Worm (Caenorhabditis elegans) whole organism, L1 larva: Measurements from ENCODE around the gene C29A12.6.

Experiments
- C04F5.9 ChIP-seq: sonication (generic microtip); optimal IDR thresholded peaks from 2 replicates; lab custom pipeline; 2016; ENCODE audit warnings: missing genetic modification characterization, missing compliant biosample characterization
- C16A3.4 ChIP-seq: fragments of 150-350 bp; optimal IDR thresholded peaks from 2 replicates; lab custom pipeline; 2014; ENCODE audit warnings: missing biosample characterization, missing genetic modification characterization
- C34B4.2 ChIP-seq: sonication (generic microtip); optimal IDR thresholded peaks from 2 replicates; lab custom pipeline; 2017; ENCODE audit warnings: mild to moderate bottlenecking, missing genetic modification characterization, missing compliant biosample characterization
- F16B12.6 ChIP-seq: fragments of 150-350 bp; optimal IDR thresholded peaks from 2 replicates; lab custom pipeline; 2014; ENCODE audit warnings: missing biosample characterization, missing genetic modification characterization
- aha-1 ChIP-seq: fragments of 150-350 bp; optimal IDR thresholded peaks from 2 replicates; lab custom pipeline; 2014; ENCODE audit warnings: missing biosample characterization, missing genetic modification characterization
- ama-1 ChIP-seq: fragments of 150-350 bp; optimal IDR thresholded peaks from 2 replicates; lab custom pipeline; 2014
- ceh-82 ChIP-seq, 3 experiments: fragments of 150-350 bp in 1 of 3; sonication (generic microtip) in 2 of 3; optimal IDR thresholded peaks; 2 replicates each; lab custom pipeline; 2014 to 2017; ENCODE audit warnings: missing biosample characterization in 3 of 3, missing genetic modification characterization in 3 of 3
- ceh-88 ChIP-seq: fragments of 200-800 bp; sonication (Bioruptor generic); IDR thresholded peaks from 2 replicates; pipeline ENCODE4 v1.3.6; 2022; ENCODE audit warnings: missing genetic modification characterization, missing compliant biosample characterization
- ces-1 ChIP-seq: fragments of 150-350 bp; optimal IDR thresholded peaks from 2 replicates; lab custom pipeline; 2014; ENCODE audit warnings: missing biosample characterization, missing genetic modification reagents, missing genetic modification characterization
- dpl-1 ChIP-seq, 3 experiments: fragments of 150-350 bp in 2 of 3; sonication (generic microtip) in 1 of 3; optimal IDR thresholded peaks; 2 replicates each; lab custom pipeline; 2014 to 2017; ENCODE audit warnings: missing biosample characterization in 3 of 3, missing genetic modification characterization in 3 of 3, missing genetic modification reagents in 3 of 3
- efl-3 ChIP-seq: fragments of 200-800 bp; sonication (Bioruptor generic); optimal IDR thresholded peaks from 2 replicates; lab custom pipeline; 2018; ENCODE audit warnings: mild to moderate bottlenecking, missing genetic modification characterization, missing compliant biosample characterization
- egl-13 ChIP-seq: sonication (generic microtip); optimal IDR thresholded peaks from 2 replicates; lab custom pipeline; 2016; ENCODE audit warnings: missing genotype, missing genetic modification reagents, missing genetic modification characterization, missing compliant biosample characterization
- elt-2 ChIP-seq: sonication (generic microtip); optimal IDR thresholded peaks from 2 replicates; lab custom pipeline; 2016; ENCODE audit warnings: missing genetic modification characterization, mild to moderate bottlenecking, inconsistent platforms, missing compliant biosample characterization, missing genetic modification reagents
- elt-3 ChIP-seq, 6 experiments: fragments of 150-350 bp in 1 of 6; sonication (generic microtip); optimal IDR thresholded peaks; 2 replicates each; lab custom pipeline; 2017 to 2018; ENCODE audit warnings: missing biosample characterization in 6 of 6, missing genetic modification characterization in 6 of 6, inconsistent platforms in 1 of 6
- ets-5 ChIP-seq: fragments of 200-800 bp; sonication (Bioruptor generic); IDR thresholded peaks from 2 replicates; pipeline ENCODE4 v1.3.6; 2022; ENCODE audit warnings: missing genetic modification characterization, missing compliant biosample characterization
- fkh-8 ChIP-seq: sonication (generic microtip); optimal IDR thresholded peaks from 2 replicates; lab custom pipeline; 2016; ENCODE audit warnings: mild to moderate bottlenecking, missing genetic modification characterization, missing compliant biosample characterization
- fos-1 ChIP-seq: fragments of 150-350 bp; optimal IDR thresholded peaks from 2 replicates; lab custom pipeline; 2014; ENCODE audit warnings: missing biosample characterization, missing genetic modification characterization
- grh-1 ChIP-seq: fragments of 200-800 bp; sonication (Bioruptor generic); IDR thresholded peaks from 2 replicates; pipeline ENCODE4 v1.3.6; 2022; ENCODE audit warnings: missing genetic modification reagents, missing genetic modification characterization, missing compliant biosample characterization
- hlh-17 ChIP-seq: fragments of 200-800 bp; sonication (Bioruptor generic); optimal IDR thresholded peaks from 2 replicates; lab custom pipeline; 2018; ENCODE audit warnings: missing genetic modification characterization, mild to moderate bottlenecking, missing compliant biosample characterization, moderate library complexity, borderline replicate concordance
- hpl-2 ChIP-seq: fragments of 150-350 bp; optimal IDR thresholded peaks from 2 replicates; lab custom pipeline; 2014; ENCODE audit warnings: missing biosample characterization, missing genetic modification reagents, missing genetic modification characterization
- irx-1 ChIP-seq: sonication (generic microtip); optimal IDR thresholded peaks from 2 replicates; lab custom pipeline; 2016; ENCODE audit warnings: missing genetic modification characterization, missing compliant biosample characterization
- jun-1 ChIP-seq: fragments of 150-350 bp; optimal IDR thresholded peaks from 2 replicates; lab custom pipeline; 2014; ENCODE audit warnings: missing biosample characterization, missing genetic modification reagents, missing genetic modification characterization
- lin-13 ChIP-seq: fragments of 150-350 bp; optimal IDR thresholded peaks from 2 replicates; lab custom pipeline; 2014; ENCODE audit warnings: missing biosample characterization, missing genetic modification reagents, missing genetic modification characterization
- lin-14 ChIP-seq: fragments of 200-800 bp; sonication (Bioruptor generic); optimal IDR thresholded peaks from 2 replicates; lab custom pipeline; 2018; ENCODE audit warnings: mild to moderate bottlenecking, missing genetic modification characterization, moderate library complexity, missing compliant biosample characterization
- lin-35 ChIP-seq, 2 experiments: fragments of 150-350 bp; optimal IDR thresholded peaks; 2 replicates each; lab custom pipeline; 2014; ENCODE audit warnings: missing biosample characterization in 2 of 2, missing genetic modification characterization in 2 of 2, missing genetic modification reagents in 2 of 2
- lin-39 ChIP-seq: fragments of 150-350 bp; optimal IDR thresholded peaks from 2 replicates; lab custom pipeline; 2014; ENCODE audit warnings: missing biosample characterization, missing genetic modification reagents, missing genetic modification characterization
- lsy-2 ChIP-seq, 2 experiments: fragments of 150-350 bp; optimal IDR thresholded peaks; 2 replicates each; lab custom pipeline; 2014; ENCODE audit warnings: missing biosample characterization in 2 of 2, missing genetic modification characterization in 2 of 2
- mdl-1 ChIP-seq, 2 experiments: fragments of 150-350 bp; optimal IDR thresholded peaks; 2 replicates each; lab custom pipeline; 2014 to 2017; ENCODE audit warnings: missing biosample characterization in 2 of 2, missing genetic modification characterization in 2 of 2, inconsistent platforms in 1 of 2
- mef-2 ChIP-seq: fragments of 150-350 bp; optimal IDR thresholded peaks from 2 replicates; lab custom pipeline; 2014; ENCODE audit warnings: missing biosample characterization, missing genetic modification characterization
- mep-1 ChIP-seq: fragments of 150-350 bp; optimal IDR thresholded peaks from 2 replicates; lab custom pipeline; 2014; ENCODE audit warnings: missing biosample characterization, missing genetic modification characterization
- nhr-19 ChIP-seq: fragments of 200-800 bp; sonication (Bioruptor generic); conservative IDR thresholded peaks from 2 replicates; pipeline ENCODE4 v1.3.6; 2022; ENCODE audit warnings: missing genetic modification characterization, missing compliant biosample characterization
- nhr-28 ChIP-seq: fragments of 150-350 bp; optimal IDR thresholded peaks from 2 replicates; lab custom pipeline; 2014; ENCODE audit warnings: missing biosample characterization, missing genetic modification characterization
- nhr-71 ChIP-seq: sonication (generic microtip); optimal IDR thresholded peaks from 2 replicates; lab custom pipeline; 2016; ENCODE audit warnings: mild to moderate bottlenecking, missing genetic modification characterization, moderate library complexity, missing compliant biosample characterization
- nhr-76 ChIP-seq: sonication (generic microtip); optimal IDR thresholded peaks from 2 replicates; lab custom pipeline; 2017; ENCODE audit warnings: missing biosample characterization, missing genetic modification characterization
- nhr-77 ChIP-seq: fragments of 150-350 bp; optimal IDR thresholded peaks from 2 replicates; lab custom pipeline; 2014; ENCODE audit warnings: missing biosample characterization, missing genetic modification characterization
- nhr-84 ChIP-seq: sonication (generic microtip); optimal IDR thresholded peaks from 2 replicates; lab custom pipeline; 2017; ENCODE audit warnings: missing biosample characterization, missing genetic modification characterization
- nhr-85 ChIP-seq: sonication (generic microtip); peaks from one replicate; lab custom pipeline; 2016; ENCODE audit warnings: missing genetic modification characterization, inconsistent platforms, missing compliant biosample characterization
- pag-3 ChIP-seq: sonication (generic microtip); optimal IDR thresholded peaks from 2 replicates; lab custom pipeline; 2017; ENCODE audit warnings: missing genetic modification characterization, mild to moderate bottlenecking, missing compliant biosample characterization, antibody characterized with exemption, borderline replicate concordance; ENCODE audit not compliant: insufficient read depth
- pax-3 ChIP-seq: fragments of 200-800 bp; sonication (Bioruptor generic); optimal IDR thresholded peaks from 2 replicates; lab custom pipeline; 2018; ENCODE audit warnings: mild to moderate bottlenecking, missing genetic modification characterization, moderate library complexity, missing compliant biosample characterization
- pqm-1 ChIP-seq: sonication (generic microtip); optimal IDR thresholded peaks from 3 replicates; lab custom pipeline; 2017; ENCODE audit warnings: missing biosample characterization, missing genetic modification characterization
- rnt-1 ChIP-seq: sonication (generic microtip); optimal IDR thresholded peaks from 2 replicates; lab custom pipeline; 2016; ENCODE audit warnings: mild to moderate bottlenecking, missing genetic modification characterization, moderate library complexity, missing compliant biosample characterization
- snu-23 ChIP-seq: sonication (generic microtip); optimal IDR thresholded peaks from 2 replicates; lab custom pipeline; 2016; ENCODE audit warnings: missing genetic modification characterization, missing compliant biosample characterization
- sox-4 ChIP-seq: sonication (generic microtip); optimal IDR thresholded peaks from 2 replicates; lab custom pipeline; 2016; ENCODE audit warnings: missing genetic modification characterization, missing compliant biosample characterization
- sup-37 ChIP-seq: fragments of 200-800 bp; sonication (Bioruptor generic); optimal IDR thresholded peaks from 2 replicates; lab custom pipeline; 2018; ENCODE audit warnings: mild to moderate bottlenecking, missing genetic modification characterization, missing compliant biosample characterization
- swsn-7 ChIP-seq: sonication (generic microtip); optimal IDR thresholded peaks from 2 replicates; lab custom pipeline; 2016; ENCODE audit warnings: missing genetic modification characterization, missing compliant biosample characterization
- tbx-2 ChIP-seq: sonication (generic microtip); optimal IDR thresholded peaks from 2 replicates; lab custom pipeline; 2016; ENCODE audit warnings: missing genetic modification characterization, missing compliant biosample characterization
- unc-130 ChIP-seq: fragments of 150-350 bp; optimal IDR thresholded peaks from 2 replicates; lab custom pipeline; 2017; ENCODE audit warnings: missing biosample characterization, missing genetic modification characterization, inconsistent platforms
- unc-62 ChIP-seq: fragments of 150-350 bp; optimal IDR thresholded peaks from 2 replicates; lab custom pipeline; 2014; ENCODE audit warnings: missing biosample characterization, missing genetic modification reagents, missing genetic modification characterization
- unc-86 ChIP-seq: sonication (generic microtip); optimal IDR thresholded peaks from 2 replicates; lab custom pipeline; 2016; ENCODE audit warnings: missing genetic modification characterization, missing compliant biosample characterization
- unc-98 ChIP-seq: fragments of 200-800 bp; sonication (Bioruptor generic); IDR thresholded peaks from 2 replicates; pipeline ENCODE4 v1.3.6; 2022; ENCODE audit warnings: missing genetic modification characterization, missing compliant biosample characterization
- vab-15 ChIP-seq: sonication (generic microtip); optimal IDR thresholded peaks from 2 replicates; lab custom pipeline; 2017; ENCODE audit warnings: missing genotype, mild to moderate bottlenecking, missing genetic modification characterization, missing compliant biosample characterization
- zag-1 ChIP-seq: fragments of 150-350 bp; optimal IDR thresholded peaks from 2 replicates; lab custom pipeline; 2014; ENCODE audit warnings: missing biosample characterization, missing genetic modification characterization
- zip-4 ChIP-seq: fragments of 200-800 bp; sonication (Bioruptor generic); optimal IDR thresholded peaks from 2 replicates; lab custom pipeline; 2018; ENCODE audit warnings: mild to moderate bottlenecking, missing genetic modification characterization, moderate library complexity, missing compliant biosample characterization
- ztf-4 ChIP-seq: fragments of 150-350 bp; optimal IDR thresholded peaks from 2 replicates; lab custom pipeline; 2014; ENCODE audit warnings: missing biosample characterization, missing genetic modification characterization

The C29A12.6 gene

DNA sequence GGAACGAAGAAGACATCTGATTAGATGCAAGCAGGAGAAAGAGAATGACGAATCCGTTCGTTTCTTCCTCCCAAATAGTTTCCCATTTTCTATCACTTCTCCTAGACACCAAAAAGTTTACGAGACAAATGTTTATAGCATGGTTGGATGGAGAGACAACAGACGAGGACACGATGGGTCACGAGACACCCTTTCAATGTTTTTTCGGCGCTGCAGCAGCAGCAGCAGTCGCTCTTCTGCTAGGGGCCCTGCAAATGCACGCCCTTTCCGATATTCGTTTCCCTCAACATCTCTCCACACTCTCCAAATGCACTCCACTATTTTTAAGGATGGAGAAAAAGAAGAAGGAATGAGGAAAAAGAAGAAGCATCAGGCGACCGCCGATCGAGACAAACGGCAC is 11.3 kb downstream of the C29A12.6 start:
- TF ChIP-seq tbx-2 (tag; lab: Kevin White, UChicago): peak; percentile 92
- TF ChIP-seq egl-13 (tag; lab: Kevin White, UChicago): peak; percentile 84
- TF ChIP-seq hpl-2 (GFP tag; lab: Kevin White, UChicago): no peak
- TF ChIP-seq nhr-76 (tag; lab: Kevin White, UChicago): no peak
- no peak for TF ChIP-seq nhr-28 (tag; lab: Kevin White, UChicago)
- TF ChIP-seq unc-86 (tag; lab: Kevin White, UChicago): peak; percentile 84
- TF ChIP-seq ama-1 (lab: Kevin White, UChicago): no peak
- peak; percentile 77 for TF ChIP-seq irx-1 (tag; lab: Kevin White, UChicago)
- peak; percentile 31 for TF ChIP-seq lin-13 (GFP tag; lab: Kevin White, UChicago)
- peak; percentile 55 for TF ChIP-seq pax-3 (tag; lab: Kevin White, UChicago)
- TF ChIP-seq F16B12.6 (tag; lab: Kevin White, UChicago): no peak
- TF ChIP-seq unc-98 (GFP tag; lab: Robert Waterston, UW): peak; percentile 5; the same call in 1 of the 2 replicates
- no peak for TF ChIP-seq pqm-1 (tag; lab: Kevin White, UChicago)
- TF ChIP-seq ets-5 (GFP tag; lab: Robert Waterston, UW): no peak
- peak; percentile 68 for TF ChIP-seq lin-39 (tag; lab: Kevin White, UChicago)
- TF ChIP-seq nhr-85 (tag; lab: Kevin White, UChicago): peak; percentile 84
- no peak for TF ChIP-seq vab-15
- peak in 2 of 3 experiments; percentile 28 to 33 for TF ChIP-seq dpl-1 (GFP tag; optimal IDR thresholded peaks at IDR 0.05; lab: Kevin White, UChicago)
- peak; percentile 75 for TF ChIP-seq mep-1 (tag; lab: Kevin White, UChicago)
- TF ChIP-seq snu-23 (GFP tag; lab: Kevin White, UChicago): peak; percentile 87
- peak; percentile 47 for TF ChIP-seq zip-4
- TF ChIP-seq nhr-84 (tag; lab: Kevin White, UChicago): no peak
- TF ChIP-seq fkh-8 (tag; lab: Kevin White, UChicago): peak; percentile 60
- peak; percentile 34 for TF ChIP-seq pag-3 (tag; lab: Kevin White, UChicago)
- TF ChIP-seq sup-37: peak; percentile 73
- TF ChIP-seq C04F5.9: peak; percentile 1
- TF ChIP-seq lin-14 (GFP tag; lab: Kevin White, UChicago): peak; percentile 99
- TF ChIP-seq ceh-82 (tag; optimal IDR thresholded peaks at IDR 0.05; lab: Kevin White, UChicago): peak; percentile 28 to 80 (median 60)
- TF ChIP-seq zag-1 (tag; lab: Kevin White, UChicago): no peak
- no peak for TF ChIP-seq aha-1 (tag; lab: Kevin White, UChicago)
- no peak for TF ChIP-seq ces-1 (GFP tag; lab: Kevin White, UChicago)
- peak; percentile 58 for TF ChIP-seq C16A3.4 (tag; lab: Kevin White, UChicago)
- TF ChIP-seq elt-2 (tag; lab: Kevin White, UChicago): peak; percentile 11
- no peak for TF ChIP-seq nhr-77
- peak; percentile 75 to 79 for TF ChIP-seq lsy-2 (tag; optimal IDR thresholded peaks at IDR 0.05; lab: Kevin White, UChicago)
- TF ChIP-seq unc-130 (tag; lab: Kevin White, UChicago): peak; percentile 76
- peak; percentile 87 for TF ChIP-seq nhr-19
- peak; percentile 88 for TF ChIP-seq rnt-1 (tag; lab: Kevin White, UChicago)
- TF ChIP-seq sox-4: peak; percentile 13
- no peak for TF ChIP-seq grh-1 (GFP tag; lab: Robert Waterston, UW)
- peak; percentile 96 for TF ChIP-seq nhr-71 (tag; lab: Kevin White, UChicago)
- TF ChIP-seq mdl-1 (tag; optimal IDR thresholded peaks at IDR 0.05; lab: Kevin White, UChicago): peak; percentile 3 to 91
- TF ChIP-seq lin-35 (GFP tag; optimal IDR thresholded peaks at IDR 0.05; lab: Kevin White, UChicago): peak; percentile 39 to 42
- TF ChIP-seq hlh-17 (GFP tag; lab: Kevin White, UChicago): no peak
- peak; percentile 59 for TF ChIP-seq jun-1
- peak; percentile 80 for TF ChIP-seq ztf-4 (tag; lab: Kevin White, UChicago)
- no peak for TF ChIP-seq unc-62
- no peak for TF ChIP-seq fos-1
- TF ChIP-seq mef-2 (tag; lab: Kevin White, UChicago): peak; percentile 78
- peak; percentile 78 for TF ChIP-seq swsn-7 (tag; lab: Kevin White, UChicago)
- TF ChIP-seq ceh-88 (GFP tag; lab: Robert Waterston, UW): no peak
- no peak for TF ChIP-seq elt-3 (tag; optimal IDR thresholded peaks at IDR 0.05; lab: Kevin White, UChicago)
- no peak for TF ChIP-seq C34B4.2 (tag; lab: Kevin White, UChicago)
- no peak for TF ChIP-seq efl-3 (GFP tag; lab: Kevin White, UChicago)
